Worm (Caenorhabditis elegans): ENCODE measurements around the gene F37C4.8.

DNA sequence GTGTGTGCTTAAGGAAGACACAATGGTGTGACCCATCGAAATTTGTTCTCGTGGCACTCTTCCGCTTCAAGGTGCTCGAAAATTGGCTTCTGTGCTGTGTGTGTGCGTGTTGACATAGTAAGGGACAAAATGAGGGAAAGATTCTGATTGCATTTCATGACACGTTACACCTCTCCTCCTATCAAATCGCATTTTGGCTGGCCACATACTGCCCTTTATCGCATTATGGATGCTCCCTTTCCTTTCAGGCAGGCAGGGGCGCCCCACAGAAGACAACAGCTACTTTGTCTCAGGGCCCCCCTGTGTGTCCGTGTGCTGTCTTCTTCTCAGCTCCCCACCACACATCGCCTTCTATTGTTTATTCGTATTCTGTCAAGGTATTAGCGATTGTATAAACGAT lies 33.5 kb downstream of the F37C4.8 start:
- TF ChIP-seq nhr-28 (tag; optimal IDR thresholded peaks at IDR 0.05), result no peak
- no peak for TF ChIP-seq unc-39 (tag; optimal IDR thresholded peaks at IDR 0.05)
- no peak for TF ChIP-seq snpc-4 (tag; optimal IDR thresholded peaks at IDR 0.05)
- no peak for TF ChIP-seq elt-3 (tag; optimal IDR thresholded peaks at IDR 0.05)
- no peak for TF ChIP-seq nhr-12 (tag; optimal IDR thresholded peaks at IDR 0.05)
- no peak for TF ChIP-seq pha-4 (tag; optimal IDR thresholded peaks at IDR 0.05)
- no peak for TF ChIP-seq lin-13 (tag; optimal IDR thresholded peaks at IDR 0.05)
